Worm (Caenorhabditis elegans) whole organism, L4 larva: ENCODE measurements around the gene R10E4.6.

Source experiments
- F37D6.2 ChIP-seq: sonication (generic microtip); optimal IDR thresholded peaks from 2 replicates; lab custom pipeline; 2016; ENCODE audit warnings: mild to moderate bottlenecking, missing genetic modification characterization, missing compliant biosample characterization
- Y5F2A.4 ChIP-seq: fragments of 200-800 bp; sonication (Bioruptor generic); optimal IDR thresholded peaks from 2 replicates; lab custom pipeline; 2018; ENCODE audit warnings: mild to moderate bottlenecking, missing genetic modification characterization, missing compliant biosample characterization
- aha-1 ChIP-seq: fragments of 150-350 bp; peaks from one replicate; lab custom pipeline; 2014; ENCODE audit warnings: missing biosample characterization, missing genetic modification characterization
- aly-2 ChIP-seq: sonication (generic microtip); optimal IDR thresholded peaks from 2 replicates; lab custom pipeline; 2018; ENCODE audit warnings: missing biosample characterization, missing genetic modification characterization
- arid-1 ChIP-seq: fragments of 200-800 bp; sonication (Bioruptor generic); conservative IDR thresholded peaks from 2 replicates; pipeline ENCODE4 v1.3.6; 2022; ENCODE audit warnings: missing genetic modification reagents, missing genetic modification characterization, missing compliant biosample characterization
- ceh-44 ChIP-seq: fragments of 200-800 bp; sonication (Bioruptor generic); IDR thresholded peaks from 2 replicates; pipeline ENCODE4 v1.3.6; 2022; ENCODE audit warnings: missing genetic modification reagents, missing genetic modification characterization, missing compliant biosample characterization
- ceh-62 ChIP-seq: sonication (generic microtip); optimal IDR thresholded peaks from 2 replicates; lab custom pipeline; 2017; ENCODE audit warnings: missing biosample characterization, missing genetic modification characterization
- ceh-82 ChIP-seq: sonication (generic microtip); optimal IDR thresholded peaks from 2 replicates; lab custom pipeline; 2017; ENCODE audit warnings: missing biosample characterization, missing genetic modification characterization
- ctbp-1 ChIP-seq: fragments of 200-800 bp; sonication (Bioruptor generic); IDR thresholded peaks from 2 replicates; pipeline ENCODE4 v1.3.6; 2022; ENCODE audit warnings: missing genetic modification reagents, missing genetic modification characterization, missing compliant biosample characterization
- daf-12 ChIP-seq: fragments of 150-350 bp; optimal IDR thresholded peaks from 2 replicates; lab custom pipeline; 2014; ENCODE audit warnings: missing biosample characterization, missing genetic modification reagents, missing genetic modification characterization
- dmd-6 ChIP-seq: fragments of 200-800 bp; sonication (Bioruptor generic); IDR thresholded peaks from 2 replicates; pipeline ENCODE4 v1.3.6; 2022; ENCODE audit warnings: missing genetic modification reagents, missing genetic modification characterization, missing compliant biosample characterization
- dpl-1 ChIP-seq: fragments of 150-350 bp; optimal IDR thresholded peaks from 2 replicates; lab custom pipeline; 2014; ENCODE audit warnings: missing biosample characterization, missing genetic modification reagents, missing genetic modification characterization
- egl-43 ChIP-seq: fragments of 200-800 bp; sonication (Bioruptor generic); IDR thresholded peaks from 2 replicates; pipeline ENCODE4 v1.3.6; 2022; ENCODE audit warnings: missing genetic modification reagents, missing genetic modification characterization, missing compliant biosample characterization
- fkh-10 ChIP-seq: fragments of 150-350 bp; optimal IDR thresholded peaks from 2 replicates; lab custom pipeline; 2014; ENCODE audit warnings: missing biosample characterization, missing genetic modification reagents, missing genetic modification characterization
- hlh-11 ChIP-seq: fragments of 200-800 bp; sonication (Bioruptor generic); optimal IDR thresholded peaks from 2 replicates; lab custom pipeline; 2018; ENCODE audit warnings: mild to moderate bottlenecking, missing genetic modification characterization, missing compliant biosample characterization
- hmg-1.1 ChIP-seq: fragments of 200-800 bp; sonication (Bioruptor generic); IDR thresholded peaks from 2 replicates; pipeline ENCODE4 v1.3.6; 2022; ENCODE audit warnings: missing genetic modification reagents, missing genetic modification characterization, missing compliant biosample characterization
- lin-38 ChIP-seq: fragments of 200-800 bp; sonication (Bioruptor generic); IDR thresholded peaks from 2 replicates; pipeline ENCODE4 v1.3.6; 2022; ENCODE audit warnings: missing genetic modification reagents, missing genetic modification characterization, missing compliant biosample characterization
- lsy-2 ChIP-seq, 2 experiments: fragments of 150-350 bp in 1 of 2; sonication (generic microtip) in 1 of 2; optimal IDR thresholded peaks; 2 replicates each; lab custom pipeline; 2014 to 2017; ENCODE audit warnings: missing biosample characterization in 2 of 2, missing genetic modification characterization in 2 of 2
- madf-5 ChIP-seq, 2 experiments: fragments of 200-800 bp; sonication (Bioruptor generic); IDR thresholded peaks; 2 replicates each; pipeline ENCODE4 v1.3.6; 2022; ENCODE audit warnings: missing compliant biosample characterization in 2 of 2, missing genetic modification characterization in 2 of 2
- madf-9 ChIP-seq: fragments of 200-800 bp; sonication (Bioruptor generic); conservative IDR thresholded peaks from 2 replicates; pipeline ENCODE4 v1.3.6; 2022; ENCODE audit warnings: missing genetic modification reagents, missing genetic modification characterization, missing compliant biosample characterization
- mdl-1 ChIP-seq, 2 experiments: fragments of 150-350 bp in 1 of 2; sonication (generic microtip) in 1 of 2; optimal IDR thresholded peaks; 2 replicates each; lab custom pipeline; 2014 to 2017; ENCODE audit warnings: missing biosample characterization in 2 of 2, missing genetic modification characterization in 2 of 2
- mep-1 ChIP-seq: fragments of 150-350 bp; sonication (generic microtip); optimal IDR thresholded peaks from 3 replicates; lab custom pipeline; 2014; ENCODE audit warnings: missing biosample characterization, missing genetic modification characterization
- mes-2 ChIP-seq: sonication (generic microtip); optimal IDR thresholded peaks from 2 replicates; lab custom pipeline; 2016; ENCODE audit warnings: missing genotype, mild to moderate bottlenecking, missing genetic modification characterization, missing compliant biosample characterization; ENCODE audit not compliant: poor library complexity, severe bottlenecking
- mxl-3 ChIP-seq: fragments of 200-800 bp; sonication (Bioruptor generic); optimal IDR thresholded peaks from 2 replicates; lab custom pipeline; 2018; ENCODE audit warnings: mild to moderate bottlenecking, missing genetic modification characterization, missing compliant biosample characterization
- nhr-10 ChIP-seq: fragments of 150-350 bp; optimal IDR thresholded peaks from 2 replicates; lab custom pipeline; 2014; ENCODE audit warnings: missing biosample characterization, missing genetic modification characterization
- nhr-11 ChIP-seq: fragments of 150-350 bp; optimal IDR thresholded peaks from 2 replicates; lab custom pipeline; 2014; ENCODE audit warnings: missing biosample characterization, missing genetic modification characterization
- nhr-111 ChIP-seq: fragments of 200-800 bp; sonication (Bioruptor generic); optimal IDR thresholded peaks from 2 replicates; lab custom pipeline; 2018; ENCODE audit warnings: mild to moderate bottlenecking, missing genetic modification characterization, missing compliant biosample characterization
- nhr-28 ChIP-seq: fragments of 150-350 bp; optimal IDR thresholded peaks from 2 replicates; lab custom pipeline; 2014; ENCODE audit warnings: missing biosample characterization, missing genetic modification characterization
- nhr-42 ChIP-seq: fragments of 200-800 bp; sonication (Bioruptor generic); IDR thresholded peaks from 2 replicates; pipeline ENCODE4 v1.3.6; 2022; ENCODE audit warnings: missing genetic modification characterization, missing compliant biosample characterization
- rbr-2 ChIP-seq: sonication (generic microtip); optimal IDR thresholded peaks from 2 replicates; lab custom pipeline; 2016; ENCODE audit warnings: missing genotype, missing genetic modification characterization, missing compliant biosample characterization
- skn-1 ChIP-seq: fragments of 150-350 bp; optimal IDR thresholded peaks from 2 replicates; lab custom pipeline; 2014; ENCODE audit warnings: missing biosample characterization, missing genetic modification characterization
- tag-97 ChIP-seq: fragments of 200-800 bp; sonication (Bioruptor generic); IDR thresholded peaks from 2 replicates; pipeline ENCODE4 v1.3.6; 2022; ENCODE audit warnings: missing genetic modification characterization, missing compliant biosample characterization
- tra-1 ChIP-seq: fragments of 200-800 bp; sonication (Bioruptor generic); IDR thresholded peaks from 2 replicates; pipeline ENCODE4 v1.3.6; 2022; ENCODE audit warnings: missing genetic modification reagents, missing genetic modification characterization, missing compliant biosample characterization
- unc-130 ChIP-seq: sonication (generic microtip); optimal IDR thresholded peaks from 2 replicates; lab custom pipeline; 2016; ENCODE audit warnings: missing genetic modification reagents, missing genetic modification characterization, missing compliant biosample characterization
- unc-62 ChIP-seq, 3 experiments: fragments of 150-350 bp in 1 of 3; sonication (generic microtip); optimal IDR thresholded peaks in 2 of 3; peaks in 1 of 3; 1 replicate in 1 of 3; 2 replicates in 2 of 3; lab custom pipeline; 2014 to 2017; ENCODE audit warnings: missing biosample characterization in 3 of 3, missing genetic modification characterization in 3 of 3, missing genetic modification reagents in 3 of 3, missing genotype in 1 of 3
- vab-7 ChIP-seq: fragments of 200-800 bp; sonication (Bioruptor generic); IDR thresholded peaks from 2 replicates; pipeline ENCODE4 v1.3.6; 2022; ENCODE audit warnings: missing genetic modification reagents, missing genetic modification characterization, missing compliant biosample characterization
- zip-2 ChIP-seq: fragments of 150-350 bp; optimal IDR thresholded peaks from 2 replicates; lab custom pipeline; 2014; ENCODE audit warnings: missing biosample characterization, missing genetic modification characterization
- ztf-11 ChIP-seq: fragments of 150-350 bp; optimal IDR thresholded peaks from 2 replicates; lab custom pipeline; 2014; ENCODE audit warnings: missing biosample characterization, missing genetic modification characterization

Gene R10E4.6

ce11 chrIII:4321399-4321798 is 28.2 kb downstream of the R10E4.6 start, which contains the start of gene H38K22.7:
H38K22.7 (plus strand) TSS chrIII:4321699.
- TF ChIP-seq daf-12 (tag; lab: Kevin White, UChicago) (no peak), Y5F2A.4 (no peak), mxl-3 (GFP tag; lab: Kevin White, UChicago) (no peak), zip-2 (tag; lab: Kevin White, UChicago) (no peak), nhr-42 (GFP tag; lab: Robert Waterston, UW) (no peak), ztf-11 (tag; lab: Kevin White, UChicago) (no peak), arid-1 (GFP tag; lab: Robert Waterston, UW) (no peak), skn-1 (tag; lab: Kevin White, UChicago) (no peak), fkh-10 (GFP tag; lab: Kevin White, UChicago) (no peak), nhr-10 (tag; lab: Kevin White, UChicago) (no peak), F37D6.2 (no peak), madf-9 (no peak), aly-2 (tag; lab: Kevin White, UChicago) (no peak), tag-97 (GFP tag; lab: Robert Waterston, UW) (no peak)

DNA sequence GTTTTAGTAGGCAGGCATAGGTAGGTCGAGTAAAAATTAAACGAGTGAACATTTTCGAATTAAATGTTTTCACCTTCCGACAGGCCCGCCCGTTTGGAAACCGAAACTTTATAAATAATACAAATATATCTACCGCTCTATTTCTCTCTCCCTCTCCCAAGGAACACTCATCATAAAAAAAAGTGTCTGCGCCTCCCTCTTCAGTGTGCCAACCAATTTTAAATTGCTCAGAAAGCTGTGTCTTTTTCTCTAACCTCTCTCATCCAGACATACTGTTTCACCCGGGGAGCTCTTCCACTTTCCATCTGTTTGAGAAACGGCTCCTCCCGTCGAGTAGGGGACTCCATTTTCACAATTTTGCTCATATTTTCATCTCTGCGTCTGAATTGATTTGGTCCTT is 29.9 kb downstream of the R10E4.6 start:
- peak; percentile 54; the same call in 1 of the 2 replicates for TF ChIP-seq hmg-1.1 (GFP tag; lab: Robert Waterston, UW)
- 0 out of 2 replicates have a peak, but pooled peaks have one; percentile 16 for TF ChIP-seq lin-38
- TF ChIP-seq nhr-11 (tag; lab: Kevin White, UChicago): peak; percentile 14
- TF ChIP-seq tra-1 (GFP tag; lab: Robert Waterston, UW): no peak
- no peak for TF ChIP-seq unc-130 (GFP tag; lab: Kevin White, UChicago)
- no peak for TF ChIP-seq madf-5 (GFP tag; IDR thresholded peaks at IDR 0.05; lab: Robert Waterston, UW)
- peak; percentile 48 for TF ChIP-seq rbr-2 (tag; lab: Kevin White, UChicago)
- TF ChIP-seq unc-62 (GFP tag; optimal IDR thresholded peaks at IDR 0.05 in 1 of 2; lab: Kevin White, UChicago): peak in 1 of 2 experiments; percentile 67
- TF ChIP-seq unc-62 (tag; optimal IDR thresholded peaks at IDR 0.05; lab: Kevin White, UChicago): no peak
- TF ChIP-seq vab-7: 0 out of 2 replicates have a peak, but pooled peaks have one; percentile 26
- no peak for TF ChIP-seq arid-1 (GFP tag; lab: Robert Waterston, UW)
- TF ChIP-seq lsy-2 (tag; optimal IDR thresholded peaks at IDR 0.05; lab: Kevin White, UChicago): peak in 1 of 2 experiments; percentile 41
- TF ChIP-seq mep-1 (tag; lab: Kevin White, UChicago): peak; percentile 23

ce11 chrIII:4323859-4324258 is 30.7 kb downstream of the R10E4.6 start, which contains the start of gene H38K22.9:
H38K22.9 (plus strand) TSS chrIII:4324159.
- TF ChIP-seq mes-2 (no peak), Y5F2A.4 (no peak), dmd-6 (GFP tag; lab: Robert Waterston, UW) (no peak), egl-43 (no peak), ctbp-1 (GFP tag; lab: Robert Waterston, UW) (no peak), nhr-111 (GFP tag; lab: Kevin White, UChicago) (no peak), aha-1 (no peak), ceh-62 (no peak)
- TF ChIP-seq, all 104 proteins: peak for 0

ce11 chrIII:4328208-4328987 is 35.2 kb downstream of the R10E4.6 start:
- TF ChIP-seq aha-1 (peak; percentile 8), ceh-82 (tag; lab: Kevin White, UChicago) (no peak), unc-62 (GFP tag; optimal IDR thresholded peaks at IDR 0.05 in 1 of 2; lab: Kevin White, UChicago) (peak in 1 of 2 experiments; percentile 17), unc-62 (tag; optimal IDR thresholded peaks at IDR 0.05; lab: Kevin White, UChicago) (no peak), nhr-28 (tag; lab: Kevin White, UChicago) (peak; percentile 65), hlh-11 (peak; percentile 10), ztf-11 (tag; lab: Kevin White, UChicago) (no peak), mxl-3 (GFP tag; lab: Kevin White, UChicago) (peak; percentile 42), ceh-44 (GFP tag; lab: Robert Waterston, UW) (no peak), nhr-11 (tag; lab: Kevin White, UChicago) (no peak), mdl-1 (tag; optimal IDR thresholded peaks at IDR 0.05; lab: Kevin White, UChicago) (peak in 1 of 2 experiments; percentile 15), dpl-1 (no peak)
